Worm (Caenorhabditis elegans) whole organism, L3 larva: ENCODE data around the gene rpia-1.

Source experiments
- R02D3.7 ChIP-seq: fragments of 150-350 bp; optimal IDR thresholded peaks from 2 replicates; lab custom pipeline; 2014; ENCODE audit warnings: missing biosample characterization, missing genetic modification characterization
- ZK546.5 ChIP-seq: sonication (generic microtip); optimal IDR thresholded peaks from 2 replicates; lab custom pipeline; 2017; ENCODE audit warnings: missing biosample characterization, missing genetic modification characterization
- ama-1 ChIP-seq: fragments of 150-350 bp; optimal IDR thresholded peaks from 2 replicates; lab custom pipeline; 2018
- ceh-28 ChIP-seq: fragments of 150-350 bp; optimal IDR thresholded peaks from 2 replicates; lab custom pipeline; 2014; ENCODE audit warnings: missing biosample characterization, missing genetic modification reagents, missing genetic modification characterization
- ceh-82 ChIP-seq: fragments of 150-350 bp; optimal IDR thresholded peaks from 2 replicates; lab custom pipeline; 2014; ENCODE audit warnings: missing biosample characterization, missing genetic modification characterization
- daf-12 ChIP-seq: fragments of 150-350 bp; optimal IDR thresholded peaks from 2 replicates; lab custom pipeline; 2014; ENCODE audit warnings: missing biosample characterization, missing genetic modification reagents, missing genetic modification characterization
- egl-27 ChIP-seq: sonication (generic microtip); optimal IDR thresholded peaks from 4 replicates; lab custom pipeline; 2017; ENCODE audit warnings: missing biosample characterization, missing genetic modification reagents, missing genetic modification characterization
- elt-1 ChIP-seq: fragments of 150-350 bp; optimal IDR thresholded peaks from 2 replicates; lab custom pipeline; 2014; ENCODE audit warnings: missing biosample characterization, missing genetic modification characterization
- elt-2 ChIP-seq: sonication (generic microtip); optimal IDR thresholded peaks from 2 replicates; lab custom pipeline; 2016; ENCODE audit warnings: missing genetic modification reagents, mild to moderate bottlenecking, missing genetic modification characterization, missing compliant biosample characterization
- elt-3 ChIP-seq, 3 experiments: fragments of 150-350 bp in 1 of 3; sonication (generic microtip) in 2 of 3; optimal IDR thresholded peaks; 2 replicates in 2 of 3; 4 replicates in 1 of 3; lab custom pipeline; 2014 to 2017; ENCODE audit warnings: missing biosample characterization in 3 of 3, missing genetic modification characterization in 3 of 3
- eor-1 ChIP-seq, 2 experiments: fragments of 150-350 bp; optimal IDR thresholded peaks; 2 replicates each; lab custom pipeline; 2014 to 2018; ENCODE audit warnings: missing biosample characterization in 2 of 2, missing genetic modification characterization in 2 of 2
- fkh-10 ChIP-seq: sonication (generic microtip); optimal IDR thresholded peaks from 2 replicates; lab custom pipeline; 2017; ENCODE audit warnings: missing biosample characterization, missing genetic modification reagents, missing genetic modification characterization
- fos-1 ChIP-seq: fragments of 150-350 bp; optimal IDR thresholded peaks from 2 replicates; lab custom pipeline; 2014; ENCODE audit warnings: missing biosample characterization, missing genetic modification characterization
- hmg-11 ChIP-seq: sonication (generic microtip); optimal IDR thresholded peaks from 2 replicates; lab custom pipeline; 2016; ENCODE audit warnings: missing genetic modification characterization, missing compliant biosample characterization
- jun-1 ChIP-seq: fragments of 150-350 bp; optimal IDR thresholded peaks from 2 replicates; lab custom pipeline; 2014; ENCODE audit warnings: missing biosample characterization, missing genetic modification reagents, missing genetic modification characterization
- lin-15B ChIP-seq: fragments of 150-350 bp; optimal IDR thresholded peaks from 2 replicates; lab custom pipeline; 2014; ENCODE audit warnings: missing biosample characterization, missing genetic modification characterization
- lin-39 ChIP-seq: fragments of 150-350 bp; optimal IDR thresholded peaks from 2 replicates; lab custom pipeline; 2018; ENCODE audit warnings: missing biosample characterization, missing genetic modification reagents, missing genetic modification characterization
- nfya-1 ChIP-seq: sonication (generic microtip); optimal IDR thresholded peaks from 2 replicates; lab custom pipeline; 2017; ENCODE audit warnings: missing genetic modification characterization, mild to moderate bottlenecking, missing compliant biosample characterization, antibody characterized with exemption, moderate library complexity; ENCODE audit not compliant: insufficient read depth
- nhr-11 ChIP-seq: fragments of 150-350 bp; optimal IDR thresholded peaks from 2 replicates; lab custom pipeline; 2014; ENCODE audit warnings: missing biosample characterization, missing genetic modification characterization
- nhr-237 ChIP-seq: fragments of 150-350 bp; optimal IDR thresholded peaks from 2 replicates; lab custom pipeline; 2014; ENCODE audit warnings: missing biosample characterization, missing genetic modification characterization
- nhr-25 ChIP-seq: sonication (generic microtip); optimal IDR thresholded peaks from 2 replicates; lab custom pipeline; 2017; ENCODE audit warnings: missing biosample characterization, missing genetic modification characterization
- nhr-67 ChIP-seq: fragments of 150-350 bp; optimal IDR thresholded peaks from 2 replicates; lab custom pipeline; 2014; ENCODE audit warnings: missing biosample characterization, missing genetic modification characterization
- nhr-76 ChIP-seq: fragments of 150-350 bp; sonication (generic microtip); optimal IDR thresholded peaks from 5 replicates; lab custom pipeline; 2014; ENCODE audit warnings: missing biosample characterization, missing genetic modification characterization
- nhr-77 ChIP-seq: fragments of 150-350 bp; optimal IDR thresholded peaks from 2 replicates; lab custom pipeline; 2014; ENCODE audit warnings: missing biosample characterization, missing genetic modification characterization
- pha-4 ChIP-seq: fragments of 150-350 bp; optimal IDR thresholded peaks from 2 replicates; lab custom pipeline; 2014; ENCODE audit warnings: missing biosample characterization, missing genetic modification reagents, missing genetic modification characterization
- pqm-1 ChIP-seq: fragments of 150-350 bp; optimal IDR thresholded peaks from 2 replicates; lab custom pipeline; 2017; ENCODE audit warnings: missing biosample characterization, missing genetic modification characterization, inconsistent platforms
- sea-2 ChIP-seq: fragments of 150-350 bp; sonication (generic microtip); optimal IDR thresholded peaks from 4 replicates; lab custom pipeline; 2014; ENCODE audit warnings: missing biosample characterization, missing genetic modification reagents, missing genetic modification characterization
- skn-1 ChIP-seq: fragments of 150-350 bp; optimal IDR thresholded peaks from 2 replicates; lab custom pipeline; 2014; ENCODE audit warnings: missing biosample characterization, missing genetic modification characterization
- snpc-4 ChIP-seq: fragments of 150-350 bp; optimal IDR thresholded peaks from 2 replicates; lab custom pipeline; 2014; ENCODE audit warnings: missing biosample characterization, missing genetic modification characterization
- tbx-2 ChIP-seq: sonication (generic microtip); optimal IDR thresholded peaks from 2 replicates; lab custom pipeline; 2016; ENCODE audit warnings: mild to moderate bottlenecking, missing genetic modification characterization, missing compliant biosample characterization
- unc-39 ChIP-seq: sonication (generic microtip); optimal IDR thresholded peaks from 4 replicates; lab custom pipeline; 2017; ENCODE audit warnings: missing biosample characterization, missing genetic modification characterization
- zag-1 ChIP-seq: fragments of 150-350 bp; optimal IDR thresholded peaks from 2 replicates; lab custom pipeline; 2014; ENCODE audit warnings: missing biosample characterization, missing genetic modification characterization
- ztf-11 ChIP-seq: fragments of 150-350 bp; optimal IDR thresholded peaks from 2 replicates; lab custom pipeline; 2014; ENCODE audit warnings: missing biosample characterization, missing genetic modification characterization
- ztf-4 ChIP-seq: fragments of 150-350 bp; optimal IDR thresholded peaks from 2 replicates; lab custom pipeline; 2014; ENCODE audit warnings: missing biosample characterization, missing genetic modification characterization

The rpia-1 gene

ce11 chrIII:7142172-7142601 is 19.3 kb downstream of the rpia-1 start:
- TF ChIP-seq ztf-4 (tag; lab: Kevin White, UChicago) (no peak), R02D3.7 (tag; lab: Kevin White, UChicago) (no peak), nhr-11 (no peak), nhr-25 (tag; lab: Kevin White, UChicago) (peak; percentile 11), nfya-1 (tag; lab: Kevin White, UChicago) (peak; percentile 43), pqm-1 (peak; percentile 45), ama-1 (peak; percentile 76), elt-2 (tag; lab: Kevin White, UChicago) (peak; percentile 26), snpc-4 (peak; percentile 97)

ce11 chrIII:7144749-7145148 is 21.8 kb downstream of the rpia-1 start, which contains the start of gene glr-2:
Gene glr-2 (minus strand): TSS chrIII:7144959.
- TF ChIP-seq hmg-11 (tag; lab: Kevin White, UChicago): no peak
- TF ChIP-seq fos-1 (tag; lab: Kevin White, UChicago): no peak
- no peak for TF ChIP-seq nhr-237 (tag; lab: Kevin White, UChicago)
- TF ChIP-seq fkh-10 (GFP tag; lab: Kevin White, UChicago): no peak
- no peak for TF ChIP-seq nhr-77 (tag; lab: Kevin White, UChicago)
- no peak for TF ChIP-seq elt-3 (tag; optimal IDR thresholded peaks at IDR 0.05; lab: Kevin White, UChicago)
- TF ChIP-seq zag-1 (tag; lab: Kevin White, UChicago): no peak
- TF ChIP-seq pqm-1: no peak
- no peak for TF ChIP-seq elt-1 (tag; lab: Kevin White, UChicago)
- TF ChIP-seq ama-1: no peak
- TF ChIP-seq ztf-4 (tag; lab: Kevin White, UChicago): no peak
- TF ChIP-seq snpc-4: no peak
- no peak for TF ChIP-seq skn-1 (tag; lab: Kevin White, UChicago)
- TF ChIP-seq, all 47 proteins: peak for 0

- no peak for TF ChIP-seq ceh-28
- no peak for TF ChIP-seq nhr-11
- no peak for TF ChIP-seq ceh-82 (tag; lab: Kevin White, UChicago)
- no peak for TF ChIP-seq pqm-1
- TF ChIP-seq fkh-10 (GFP tag; lab: Kevin White, UChicago): no peak
Observed at ce11 chrIII:7146341-7146740, 23.4 kb downstream of the rpia-1 start.

- no peak for TF ChIP-seq tbx-2 (tag; lab: Kevin White, UChicago)
- TF ChIP-seq sea-2: no peak
- TF ChIP-seq pha-4 (tag; lab: Kevin White, UChicago): no peak
- no peak for TF ChIP-seq nhr-67
- TF ChIP-seq ZK546.5: no peak
- TF ChIP-seq pqm-1: no peak
- no peak for TF ChIP-seq hmg-11 (tag; lab: Kevin White, UChicago)
- TF ChIP-seq nfya-1 (tag; lab: Kevin White, UChicago): no peak
- no peak for TF ChIP-seq ztf-11 (tag; lab: Kevin White, UChicago)
- no peak for TF ChIP-seq ceh-28
- TF ChIP-seq nhr-11: no peak
- no peak for TF ChIP-seq daf-12
- no peak for TF ChIP-seq unc-39 (tag; lab: Kevin White, UChicago)
- TF ChIP-seq elt-2 (tag; lab: Kevin White, UChicago): no peak
- TF ChIP-seq, all 47 proteins: peak for 0
Observed at ce11 chrIII:7148191-7148590, 25.3 kb downstream of the rpia-1 start.

- no peak for TF ChIP-seq daf-12
- TF ChIP-seq jun-1 (tag; lab: Kevin White, UChicago): no peak
- no peak for TF ChIP-seq ztf-11 (tag; lab: Kevin White, UChicago)
- no peak for TF ChIP-seq nhr-76 (tag; lab: Kevin White, UChicago)
- no peak for TF ChIP-seq R02D3.7 (tag; lab: Kevin White, UChicago)
- no peak for TF ChIP-seq lin-39
- no peak for TF ChIP-seq egl-27
- no peak for TF ChIP-seq eor-1 (tag; optimal IDR thresholded peaks at IDR 0.05; lab: Kevin White, UChicago)
- no peak for TF ChIP-seq pha-4 (tag; lab: Kevin White, UChicago)
- TF ChIP-seq skn-1 (tag; lab: Kevin White, UChicago): no peak
- no peak for TF ChIP-seq lin-15B (tag; lab: Kevin White, UChicago)
- no peak for TF ChIP-seq nhr-77 (tag; lab: Kevin White, UChicago)
Observed at ce11 chrIII:7150162-7150561, 27.2 kb downstream of the rpia-1 start.
